Worm (Caenorhabditis elegans) whole organism, mixed stage, embryonic: ENCODE measurements around the gene C25E10.8.

Experiments used
- lin-13 ChIP-seq: fragments of 150-350 bp; optimal IDR thresholded peaks from 2 replicates; lab custom pipeline; 2014; ENCODE audit warnings: missing biosample characterization, missing genetic modification characterization
- lsy-2 ChIP-seq: fragments of 150-350 bp; optimal IDR thresholded peaks from 2 replicates; lab custom pipeline; 2014; ENCODE audit warnings: missing biosample characterization, missing genetic modification characterization
- unc-62 ChIP-seq: fragments of 150-350 bp; optimal IDR thresholded peaks from 2 replicates; lab custom pipeline; 2014; ENCODE audit warnings: missing biosample characterization, missing genetic modification reagents, missing genetic modification characterization

DNA sequence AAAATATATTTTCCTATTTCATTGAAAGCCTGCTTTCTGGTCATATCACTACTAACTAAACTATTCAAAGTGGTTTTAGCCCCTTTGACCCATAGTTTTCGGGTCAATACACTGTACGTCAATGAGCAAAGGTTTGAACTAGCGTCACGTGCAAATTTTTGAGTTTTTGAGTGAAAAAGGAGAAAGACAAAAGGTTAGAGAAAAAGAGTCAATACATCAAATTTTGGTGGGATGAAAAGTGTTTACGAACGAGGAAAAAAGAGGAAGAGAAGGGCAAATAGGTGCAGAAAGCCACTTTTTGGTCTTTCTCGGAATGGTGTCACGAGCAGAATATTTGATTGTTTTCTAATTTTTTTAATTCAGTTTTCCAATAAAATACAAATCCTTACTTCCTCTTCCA lies 22.0 kb upstream of the C25E10.8 start:
- TF ChIP-seq unc-62 (GFP tag; lab: Kevin White, UChicago): no peak
- TF ChIP-seq lin-13 (tag; lab: Kevin White, UChicago): no peak
- no peak for TF ChIP-seq lsy-2 (tag; lab: Kevin White, UChicago)
